Fruit fly (Drosophila melanogaster): ENCODE measurements around the gene CG5039.

Gene CG5039

dm6 chr3R:25660985-25661530 is 17.4 kb upstream of the CG5039 start, which contains the start of gene Tnks (continued):
- TF ChIP-seq CG17385 (GFP tag; optimal IDR thresholded peaks at IDR 0.05), result no peak
- TF ChIP-seq nerfin-1 (tag; optimal IDR thresholded peaks at IDR 0.05), result no peak
- TF ChIP-seq sens (GFP tag), result no peak
- TF ChIP-seq CTCF (GFP tag; optimal IDR thresholded peaks at IDR 0.05), result no peak
- TF ChIP-seq eyg (GFP tag; optimal IDR thresholded peaks at IDR 0.05), result no peak
- TF ChIP-seq pum (GFP tag; optimal IDR thresholded peaks at IDR 0.05), result no peak
- TF ChIP-seq stwl (tag; optimal IDR thresholded peaks at IDR 0.05), result peak; percentile 14
- TF ChIP-seq Dp (GFP tag; optimal IDR thresholded peaks at IDR 0.05), result peak; percentile 16
- no peak for TF ChIP-seq CG18262 (tag; optimal IDR thresholded peaks at IDR 0.05)
- no peak for TF ChIP-seq CG6683 (GFP tag; optimal IDR thresholded peaks at IDR 0.05)
- TF ChIP-seq sim (GFP tag; IDR thresholded peaks at IDR 0.05), result no peak
- TF ChIP-seq lov (optimal IDR thresholded peaks at IDR 0.05), result no peak
- no peak for TF ChIP-seq lov (GFP tag; IDR thresholded peaks at IDR 0.05)
- no peak for TF ChIP-seq CG8281 (tag; optimal IDR thresholded peaks at IDR 0.05)
- no peak for TF ChIP-seq aop (GFP tag; IDR thresholded peaks at IDR 0.05)
- TF ChIP-seq Dek (tag; optimal IDR thresholded peaks at IDR 0.05), result no peak
- peak; percentile 55 for TF ChIP-seq pzg (GFP tag; optimal IDR thresholded peaks at IDR 0.05)
- peak; percentile 46 for TF ChIP-seq HLHmδ (GFP tag; optimal IDR thresholded peaks at IDR 0.05)
- TF ChIP-seq CG15269 (tag; optimal IDR thresholded peaks at IDR 0.05), result no peak
- no peak for TF ChIP-seq cato (GFP tag; optimal IDR thresholded peaks at IDR 0.05; ENCODE audit: borderline replicate concordance)
- no peak for TF ChIP-seq sisA (GFP tag; IDR thresholded peaks at IDR 0.05)
- no peak for TF ChIP-seq salm (tag; optimal IDR thresholded peaks at IDR 0.05)
- TF ChIP-seq org-1 (GFP tag; optimal IDR thresholded peaks at IDR 0.05), result no peak
- no peak for TF ChIP-seq chinmo (GFP tag; IDR thresholded peaks at IDR 0.05; ENCODE audit: partially characterized antibody)
- TF ChIP-seq Vsx1 (GFP tag; optimal IDR thresholded peaks at IDR 0.05), result no peak
- no peak for TF ChIP-seq Mad (GFP tag; optimal IDR thresholded peaks at IDR 0.05)
- no peak for TF ChIP-seq abd-A (tag; optimal IDR thresholded peaks at IDR 0.05)
- no peak for TF ChIP-seq Meics (GFP tag; optimal IDR thresholded peaks at IDR 0.05)
- no peak for TF ChIP-seq Bteb2 (GFP tag; optimal IDR thresholded peaks at IDR 0.05)
- TF ChIP-seq Mrtf (GFP tag; IDR thresholded peaks at IDR 0.05), result no peak
- no peak for TF ChIP-seq otp (GFP tag; IDR thresholded peaks at IDR 0.05)
- peak; percentile 8; the same call in 1 of the 2 replicates for TF ChIP-seq amos (GFP tag; IDR thresholded peaks at IDR 0.05; ENCODE audit: partially characterized antibody)
- TF ChIP-seq cas (GFP tag; IDR thresholded peaks at IDR 0.05), result no peak
- TF ChIP-seq CG7271 (tag; optimal IDR thresholded peaks at IDR 0.05), result no peak
- peak; percentile 83 for TF ChIP-seq gfzf (GFP tag; optimal IDR thresholded peaks at IDR 0.05)
- no peak for TF ChIP-seq Atf6 (GFP tag; IDR thresholded peaks at IDR 0.05)
- no peak for TF ChIP-seq Bdp1 (GFP tag; optimal IDR thresholded peaks at IDR 0.05)
- TF ChIP-seq CG7357 (GFP tag; IDR thresholded peaks at IDR 0.05), result no peak
- no peak for TF ChIP-seq Usf (GFP tag; optimal IDR thresholded peaks at IDR 0.05)
- no peak for TF ChIP-seq fd3F (GFP tag; optimal IDR thresholded peaks at IDR 0.05)
- TF ChIP-seq Stat92E (GFP tag; optimal IDR thresholded peaks at IDR 0.05), result no peak
- no peak for TF ChIP-seq CG12236 (GFP tag; optimal IDR thresholded peaks at IDR 0.05)
- no peak for TF ChIP-seq CG6813 (GFP tag; optimal IDR thresholded peaks at IDR 0.05)
- no peak for TF ChIP-seq vnd (GFP tag; IDR thresholded peaks at IDR 0.05; ENCODE audit: partially characterized antibody)
- no peak for TF ChIP-seq CG15696 (tag; optimal IDR thresholded peaks at IDR 0.05)
- TF ChIP-seq chm (GFP tag; IDR thresholded peaks at IDR 0.05), result peak; percentile 7; the same call in 1 of the 2 replicates
- TF ChIP-seq CG11504 (tag; optimal IDR thresholded peaks at IDR 0.05), result no peak
- no peak for TF ChIP-seq CG9817 (tag; optimal IDR thresholded peaks at IDR 0.05)
- TF ChIP-seq Lhr (GFP tag; optimal IDR thresholded peaks at IDR 0.05), result peak; percentile 54
- peak; percentile 26; the same call in 1 of the 2 replicates for TF ChIP-seq bbx (GFP tag; IDR thresholded peaks at IDR 0.05; ENCODE audit: partially characterized antibody)
- TF ChIP-seq run (tag; optimal IDR thresholded peaks at IDR 0.05), result no peak

All from whole organism, embryonic.